Worm (Caenorhabditis elegans): ENCODE results near the gene C34E10.10.

The C34E10.10 gene

ce11 chrIII:5196298-5197045 lies 31.2 kb downstream of the C34E10.10 start:
- peak; percentile 61 for TF ChIP-seq madf-9 (GFP tag; conservative IDR thresholded peaks at IDR 0.05)
- no peak for TF ChIP-seq ceh-32 (tag; optimal IDR thresholded peaks at IDR 0.05; ENCODE audit: poor library complexity)
- 0 out of 2 replicates have a peak, but pooled peaks have one; percentile 30 for TF ChIP-seq Y48G9A.11 (GFP tag; IDR thresholded peaks at IDR 0.05)
- peak; percentile 7 for TF ChIP-seq T20F7.1 (GFP tag; optimal IDR thresholded peaks at IDR 0.05)
- peak; percentile 97 for TF ChIP-seq aha-1 (tag)
- TF ChIP-seq mdl-1 (tag; optimal IDR thresholded peaks at IDR 0.05), result no peak
- TF ChIP-seq nhr-25 (tag; optimal IDR thresholded peaks at IDR 0.05; ENCODE audit: borderline replicate concordance, insufficient read depth), result peak; percentile 27
- peak; percentile 71 for TF ChIP-seq T26A8.4 (GFP tag; IDR thresholded peaks at IDR 0.05)
- TF ChIP-seq nhr-42 (GFP tag; IDR thresholded peaks at IDR 0.05), result 0 out of 2 replicates have a peak, but pooled peaks have one; percentile 4
- TF ChIP-seq nhr-102 (tag; optimal IDR thresholded peaks at IDR 0.05), result peak; percentile 83
- TF ChIP-seq dpl-1 (GFP tag; optimal IDR thresholded peaks at IDR 0.05), result no peak
- no peak for TF ChIP-seq ceh-62 (tag; optimal IDR thresholded peaks at IDR 0.05)
- TF ChIP-seq lin-39 (tag; optimal IDR thresholded peaks at IDR 0.05), result no peak
- TF ChIP-seq dve-1 (tag; optimal IDR thresholded peaks at IDR 0.05; ENCODE audit: insufficient read depth), result peak; percentile 61
- peak; percentile 34 for TF ChIP-seq gei-8 (GFP tag; optimal IDR thresholded peaks at IDR 0.05)
- TF ChIP-seq daf-16 (GFP tag; optimal IDR thresholded peaks at IDR 0.05), result no peak
- peak; percentile 54 for TF ChIP-seq daf-16 (tag; optimal IDR thresholded peaks at IDR 0.05)
- TF ChIP-seq lin-29 (GFP tag; IDR thresholded peaks at IDR 0.05), result no peak
- peak; percentile 29; the same call in 1 of the 2 replicates for TF ChIP-seq hmg-1.1 (GFP tag; IDR thresholded peaks at IDR 0.05)
- no peak for TF ChIP-seq ZK337.2 (GFP tag; IDR thresholded peaks at IDR 0.05)
- no peak for TF ChIP-seq daf-8 (GFP tag; IDR thresholded peaks at IDR 0.05)
- TF ChIP-seq ztf-7 (tag; optimal IDR thresholded peaks at IDR 0.05), result no peak
- TF ChIP-seq nhr-77 (tag; optimal IDR thresholded peaks at IDR 0.05), result peak; percentile 0
- peak; percentile 24 for TF ChIP-seq hlh-11 (tag; optimal IDR thresholded peaks at IDR 0.05)
- TF ChIP-seq cey-2 (tag; optimal IDR thresholded peaks at IDR 0.05; ENCODE audit: borderline replicate concordance, insufficient read depth), result no peak
- TF ChIP-seq dmd-8 (GFP tag; IDR thresholded peaks at IDR 0.05), result no peak
- TF ChIP-seq D1046.2 (GFP tag; IDR thresholded peaks at IDR 0.05), result no peak
- peak; percentile 80 for TF ChIP-seq lin-38 (GFP tag; IDR thresholded peaks at IDR 0.05)
- no peak for TF ChIP-seq tag-97 (GFP tag; IDR thresholded peaks at IDR 0.05)
- TF ChIP-seq mep-1 (tag; optimal IDR thresholded peaks at IDR 0.05), result peak; percentile 35
- no peak for TF ChIP-seq lir-3 (tag; optimal IDR thresholded peaks at IDR 0.05)
- TF ChIP-seq zfp-3 (GFP tag; conservative IDR thresholded peaks at IDR 0.05), result peak; percentile 90
- peak; percentile 61 for TF ChIP-seq nhr-48 (tag; optimal IDR thresholded peaks at IDR 0.05)
- no peak for TF ChIP-seq ctbp-1 (GFP tag; IDR thresholded peaks at IDR 0.05)
- TF ChIP-seq pqm-1 (tag; optimal IDR thresholded peaks at IDR 0.05), result no peak
- peak; percentile 14 for TF ChIP-seq rbr-2 (tag; optimal IDR thresholded peaks at IDR 0.05)
- TF ChIP-seq unc-130 (GFP tag; optimal IDR thresholded peaks at IDR 0.05), result no peak
- TF ChIP-seq nhr-6 (tag; optimal IDR thresholded peaks at IDR 0.05), result peak; percentile 38
- TF ChIP-seq ama-1 (optimal IDR thresholded peaks at IDR 0.05), result peak; percentile 55
- TF ChIP-seq unc-62 (GFP tag; optimal IDR thresholded peaks at IDR 0.05 in 1 of 2), result peak in 1 of 2 experiments; percentile 60
- no peak for TF ChIP-seq unc-62 (tag; optimal IDR thresholded peaks at IDR 0.05)
- no peak for TF ChIP-seq tra-1 (GFP tag; IDR thresholded peaks at IDR 0.05)
- TF ChIP-seq ZK546.5 (tag; optimal IDR thresholded peaks at IDR 0.05), result no peak
- TF ChIP-seq daf-19 (GFP tag; conservative IDR thresholded peaks at IDR 0.05), result 0 out of 2 replicates have a peak, but pooled peaks have one; percentile 25
- TF ChIP-seq ceh-82 (tag; optimal IDR thresholded peaks at IDR 0.05), result no peak
- TF ChIP-seq duxl-1 (tag; optimal IDR thresholded peaks at IDR 0.05; ENCODE audit: poor library complexity), result peak; percentile 66
- TF ChIP-seq dmd-6 (GFP tag; IDR thresholded peaks at IDR 0.05), result peak; percentile 57
- peak; percentile 58; the same call in 1 of the 2 replicates for TF ChIP-seq lim-7 (GFP tag; IDR thresholded peaks at IDR 0.05)
- TF ChIP-seq saeg-2 (GFP tag; IDR thresholded peaks at IDR 0.05), result no peak
- 0 out of 2 replicates have a peak, but pooled peaks have one; percentile 7 for TF ChIP-seq egl-43 (GFP tag; IDR thresholded peaks at IDR 0.05)

Measured in whole organism, L4 larva.